Worm (Caenorhabditis elegans): Measurements from ENCODE around the gene ZK1127.3.
A peak's percentile ranks its signal among the peaks of the same experiment; 100 is the strongest.

Gene ZK1127.3

ce11 chrII:7022370-7023001, 32.6 kb upstream of the ZK1127.3 start, which contains the start of the genes lst-6 and lst-5 (continued):
- no peak for TF ChIP-seq gei-8 (GFP tag; optimal IDR thresholded peaks at IDR 0.05)
- TF ChIP-seq aha-1 (tag) = peak; percentile 62
- TF ChIP-seq hif-1 (tag; optimal IDR thresholded peaks at IDR 0.05) = peak in 1 of 2 experiments; percentile 41
- TF ChIP-seq lsy-2 (tag; optimal IDR thresholded peaks at IDR 0.05) = peak; percentile 39 to 86
- TF ChIP-seq hmg-1.1 (GFP tag; IDR thresholded peaks at IDR 0.05) = no peak
- TF ChIP-seq mxl-3 (GFP tag; optimal IDR thresholded peaks at IDR 0.05) = peak; percentile 19
- TF ChIP-seq nhr-41 (GFP tag; IDR thresholded peaks at IDR 0.05) = no peak
- no peak for TF ChIP-seq set-16 (GFP tag; IDR thresholded peaks at IDR 0.05)

ce11 chrII:7024897-7025852, 29.9 kb upstream of the ZK1127.3 start, which contains the start of gene znf-598:
Gene znf-598 (plus strand): TSS chrII:7025802.
- no peak for TF ChIP-seq ztf-7 (tag; optimal IDR thresholded peaks at IDR 0.05)
- no peak for TF ChIP-seq egl-43 (GFP tag; IDR thresholded peaks at IDR 0.05)
- peak; percentile 76 for TF ChIP-seq pqm-1 (tag; optimal IDR thresholded peaks at IDR 0.05)
- TF ChIP-seq ceh-82 (tag; optimal IDR thresholded peaks at IDR 0.05) = no peak
- peak; percentile 50 for TF ChIP-seq mes-2 (tag; optimal IDR thresholded peaks at IDR 0.05; ENCODE audit: poor library complexity, severe bottlenecking)
- TF ChIP-seq aha-1 (tag) = peak; percentile 84
- TF ChIP-seq T20F7.1 (GFP tag; optimal IDR thresholded peaks at IDR 0.05) = peak; percentile 67
- peak; percentile 69 for TF ChIP-seq nhr-28 (tag; optimal IDR thresholded peaks at IDR 0.05)
- peak; percentile 61 for TF ChIP-seq mep-1 (tag; optimal IDR thresholded peaks at IDR 0.05)
- peak; percentile 25 for TF ChIP-seq dpl-1 (GFP tag; optimal IDR thresholded peaks at IDR 0.05)
- TF ChIP-seq pha-4 (GFP tag; IDR thresholded peaks at IDR 0.05) = no peak
- peak; percentile 24 for TF ChIP-seq pha-4 (tag; optimal IDR thresholded peaks at IDR 0.05)
- TF ChIP-seq lin-29 (GFP tag; IDR thresholded peaks at IDR 0.05) = no peak
- no peak for TF ChIP-seq lir-3 (tag; optimal IDR thresholded peaks at IDR 0.05)
- TF ChIP-seq daf-16 (GFP tag; optimal IDR thresholded peaks at IDR 0.05) = no peak
- peak; percentile 74 for TF ChIP-seq daf-16 (tag; optimal IDR thresholded peaks at IDR 0.05)
- no peak for TF ChIP-seq F26F4.8 (GFP tag; conservative IDR thresholded peaks at IDR 0.05)
- TF ChIP-seq dmd-6 (GFP tag; IDR thresholded peaks at IDR 0.05) = peak; percentile 63
- TF ChIP-seq hif-1 (tag; optimal IDR thresholded peaks at IDR 0.05) = peak in 1 of 2 experiments; percentile 6
- TF ChIP-seq php-3 (GFP tag; IDR thresholded peaks at IDR 0.05) = peak; percentile 70
- TF ChIP-seq ceh-20 (GFP tag; IDR thresholded peaks at IDR 0.05) = no peak
- TF ChIP-seq nhr-111 (GFP tag; optimal IDR thresholded peaks at IDR 0.05) = no peak
- no peak for TF ChIP-seq tra-1 (GFP tag; IDR thresholded peaks at IDR 0.05)
- peak; percentile 56 for TF ChIP-seq hlh-11 (tag; optimal IDR thresholded peaks at IDR 0.05)
- peak; percentile 19 for TF ChIP-seq rbr-2 (tag; optimal IDR thresholded peaks at IDR 0.05)
- TF ChIP-seq nhr-25 (tag; optimal IDR thresholded peaks at IDR 0.05; ENCODE audit: borderline replicate concordance, insufficient read depth) = no peak
- no peak for TF ChIP-seq jun-1 (tag; optimal IDR thresholded peaks at IDR 0.05)
- TF ChIP-seq lin-38 (GFP tag; IDR thresholded peaks at IDR 0.05) = peak; percentile 90
- TF ChIP-seq hlh-30 (tag; optimal IDR thresholded peaks at IDR 0.05; ENCODE audit: insufficient read depth) = peak; percentile 19
- no peak for TF ChIP-seq dmd-8 (GFP tag; IDR thresholded peaks at IDR 0.05)
- peak; percentile 94 for TF ChIP-seq zip-2 (tag; optimal IDR thresholded peaks at IDR 0.05)
- TF ChIP-seq dve-1 (tag; optimal IDR thresholded peaks at IDR 0.05; ENCODE audit: insufficient read depth) = peak; percentile 58
- peak; percentile 29 for TF ChIP-seq nhr-11 (tag; optimal IDR thresholded peaks at IDR 0.05)
- TF ChIP-seq lsy-2 (tag; optimal IDR thresholded peaks at IDR 0.05) = peak in 1 of 2 experiments; percentile 83
- peak; percentile 43 for TF ChIP-seq nhr-6 (tag; optimal IDR thresholded peaks at IDR 0.05)
- TF ChIP-seq nhr-77 (tag; optimal IDR thresholded peaks at IDR 0.05) = peak; percentile 57
- TF ChIP-seq daf-12 (tag; optimal IDR thresholded peaks at IDR 0.05) = no peak
